Fruit fly (Drosophila melanogaster): ENCODE data around the gene TfIIEbeta.

The TfIIEbeta gene

dm6 chr3L:4288591-4289056 is 1.8 kb downstream of the TfIIEbeta start, which contains the start of gene Hexo1 (continued):
- TF ChIP-seq tio (GFP tag; optimal IDR thresholded peaks at IDR 0.05) (no peak), CG7963 (GFP tag; IDR thresholded peaks at IDR 0.05; ENCODE audit: partially characterized antibody) (no peak), CG33213 (GFP tag; optimal IDR thresholded peaks at IDR 0.05) (no peak), Hmx (GFP tag; optimal IDR thresholded peaks at IDR 0.05) (no peak), pum (GFP tag; optimal IDR thresholded peaks at IDR 0.05) (no peak), Mrtf (GFP tag; IDR thresholded peaks at IDR 0.05) (no peak), Max (GFP tag; optimal IDR thresholded peaks at IDR 0.05) (no peak), row (GFP tag; IDR thresholded peaks at IDR 0.05) (peak; percentile 79), Spps (tag; optimal IDR thresholded peaks at IDR 0.05) (no peak), HmgZ (tag; optimal IDR thresholded peaks at IDR 0.05) (peak; percentile 55), bigmax (GFP tag; optimal IDR thresholded peaks at IDR 0.05) (no peak), slou (GFP tag; optimal IDR thresholded peaks at IDR 0.05) (no peak), Xrp1 (GFP tag; IDR thresholded peaks at IDR 0.05) (peak; percentile 27; the same call in 1 of the 2 replicates), Lim3 (GFP tag; IDR thresholded peaks at IDR 0.05) (no peak), CG4854 (GFP tag; optimal IDR thresholded peaks at IDR 0.05) (peak; percentile 2), otp (GFP tag; IDR thresholded peaks at IDR 0.05) (no peak), Ada2b (GFP tag; IDR thresholded peaks at IDR 0.05) (0 out of 2 replicates have a peak, but pooled peaks have one; percentile 17), peb (GFP tag; IDR thresholded peaks at IDR 0.05) (no peak), CG4328 (GFP tag; optimal IDR thresholded peaks at IDR 0.05) (no peak), Hr39 (optimal IDR thresholded peaks at IDR 0.05) (no peak), grn (GFP tag; optimal IDR thresholded peaks at IDR 0.05) (peak; percentile 70), HLH3B (GFP tag; IDR thresholded peaks at IDR 0.05) (no peak), CG30403 (GFP tag; optimal IDR thresholded peaks at IDR 0.05) (peak; percentile 37), CG6683 (GFP tag; optimal IDR thresholded peaks at IDR 0.05) (no peak), cg (GFP tag; optimal IDR thresholded peaks at IDR 0.05) (no peak), CG11696 (GFP tag; IDR thresholded peaks at IDR 0.05) (no peak), insv (GFP tag; optimal IDR thresholded peaks at IDR 0.05) (no peak), eve (GFP tag; optimal IDR thresholded peaks at IDR 0.05) (no peak), CG6175 (GFP tag; IDR thresholded peaks at IDR 0.05) (no peak), zen2 (GFP tag; IDR thresholded peaks at IDR 0.05; ENCODE audit: partially characterized antibody) (no peak), Dip2 (GFP tag; IDR thresholded peaks at IDR 0.05) (no peak), sna (GFP tag; IDR thresholded peaks at IDR 0.05; ENCODE audit: partially characterized antibody) (no peak), Abd-B (GFP tag; optimal IDR thresholded peaks at IDR 0.05) (no peak), Six4 (GFP tag; optimal IDR thresholded peaks at IDR 0.05) (no peak), crp (GFP tag; optimal IDR thresholded peaks at IDR 0.05) (no peak), CG17328 (GFP tag; IDR thresholded peaks at IDR 0.05) (no peak), CG10543 (GFP tag; optimal IDR thresholded peaks at IDR 0.05) (no peak), dysf (GFP tag; IDR thresholded peaks at IDR 0.05) (peak; percentile 50; the same call in 2 of the 3 replicates), H2.0 (GFP tag; IDR thresholded peaks at IDR 0.05) (no peak), CG13624 (GFP tag; optimal IDR thresholded peaks at IDR 0.05) (peak; percentile 48), nerfin-1 (tag; optimal IDR thresholded peaks at IDR 0.05) (no peak), CG14667 (GFP tag; IDR thresholded peaks at IDR 0.05) (no peak), gfzf (GFP tag; optimal IDR thresholded peaks at IDR 0.05) (no peak), H15 (GFP tag; IDR thresholded peaks at IDR 0.05) (no peak), Med (GFP tag) (peak; percentile 82), gem (tag; optimal IDR thresholded peaks at IDR 0.05) (no peak), Deaf1 (tag; optimal IDR thresholded peaks at IDR 0.05) (no peak), CG4404 (GFP tag; IDR thresholded peaks at IDR 0.05) (no peak), sd (tag; optimal IDR thresholded peaks at IDR 0.05) (peak; percentile 19), CrebB (tag; optimal IDR thresholded peaks at IDR 0.05) (peak; percentile 23), p53 (GFP tag; optimal IDR thresholded peaks at IDR 0.05) (no peak), fd96Cb (tag; optimal IDR thresholded peaks at IDR 0.05) (no peak)
